Worm (Caenorhabditis elegans): ENCODE results near the gene srx-101.

The srx-101 gene

DNA sequence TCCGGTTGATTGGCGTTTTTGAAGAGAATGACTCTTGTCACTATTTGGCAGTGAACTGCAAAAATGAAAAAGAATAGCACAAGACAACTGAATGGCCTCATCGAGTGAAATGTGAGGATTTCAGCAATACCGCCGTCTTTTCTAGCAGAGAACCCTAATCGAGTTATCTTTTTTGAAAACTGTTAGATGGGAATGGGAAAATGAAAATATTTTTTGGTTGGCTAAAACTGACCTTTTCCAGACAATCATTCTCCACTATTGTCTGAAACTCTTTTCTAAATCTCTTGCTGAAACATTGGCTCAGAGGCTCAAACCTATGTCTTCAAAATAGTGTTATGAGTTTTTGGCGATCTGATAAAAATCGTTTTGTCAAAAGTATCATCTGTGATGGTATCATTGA, 50.3 kb downstream of the srx-101 start, which contains the start of gene M151.10:
M151.10 (minus strand) TSS at position 101 of the 400 bp plus-strand sequence.
- TF ChIP-seq nfya-1 (tag; optimal IDR thresholded peaks at IDR 0.05; ENCODE audit: insufficient read depth) (no peak), nhr-77 (tag; optimal IDR thresholded peaks at IDR 0.05) (no peak), elt-2 (tag; optimal IDR thresholded peaks at IDR 0.05) (no peak), snpc-4 (tag; optimal IDR thresholded peaks at IDR 0.05) (no peak), lin-39 (tag; optimal IDR thresholded peaks at IDR 0.05) (no peak), nhr-28 (tag; optimal IDR thresholded peaks at IDR 0.05) (no peak), jun-1 (tag; optimal IDR thresholded peaks at IDR 0.05) (no peak), skn-1 (tag; optimal IDR thresholded peaks at IDR 0.05) (no peak), unc-62 (GFP tag; optimal IDR thresholded peaks at IDR 0.05) (no peak), nhr-43 (tag; optimal IDR thresholded peaks at IDR 0.05; ENCODE audit: poor library complexity, severe bottlenecking) (no peak), nhr-25 (tag; optimal IDR thresholded peaks at IDR 0.05) (no peak), nhr-76 (tag; optimal IDR thresholded peaks at IDR 0.05) (no peak), fkh-10 (GFP tag; optimal IDR thresholded peaks at IDR 0.05) (no peak), pqm-1 (tag; optimal IDR thresholded peaks at IDR 0.05) (no peak), ZK546.5 (tag; optimal IDR thresholded peaks at IDR 0.05) (no peak), ceh-9 (tag; optimal IDR thresholded peaks at IDR 0.05) (no peak)

Measured in whole organism, L3 larva.